Worm (Caenorhabditis elegans): Measurements from ENCODE around the gene R31.2.

Gene R31.2

DNA sequence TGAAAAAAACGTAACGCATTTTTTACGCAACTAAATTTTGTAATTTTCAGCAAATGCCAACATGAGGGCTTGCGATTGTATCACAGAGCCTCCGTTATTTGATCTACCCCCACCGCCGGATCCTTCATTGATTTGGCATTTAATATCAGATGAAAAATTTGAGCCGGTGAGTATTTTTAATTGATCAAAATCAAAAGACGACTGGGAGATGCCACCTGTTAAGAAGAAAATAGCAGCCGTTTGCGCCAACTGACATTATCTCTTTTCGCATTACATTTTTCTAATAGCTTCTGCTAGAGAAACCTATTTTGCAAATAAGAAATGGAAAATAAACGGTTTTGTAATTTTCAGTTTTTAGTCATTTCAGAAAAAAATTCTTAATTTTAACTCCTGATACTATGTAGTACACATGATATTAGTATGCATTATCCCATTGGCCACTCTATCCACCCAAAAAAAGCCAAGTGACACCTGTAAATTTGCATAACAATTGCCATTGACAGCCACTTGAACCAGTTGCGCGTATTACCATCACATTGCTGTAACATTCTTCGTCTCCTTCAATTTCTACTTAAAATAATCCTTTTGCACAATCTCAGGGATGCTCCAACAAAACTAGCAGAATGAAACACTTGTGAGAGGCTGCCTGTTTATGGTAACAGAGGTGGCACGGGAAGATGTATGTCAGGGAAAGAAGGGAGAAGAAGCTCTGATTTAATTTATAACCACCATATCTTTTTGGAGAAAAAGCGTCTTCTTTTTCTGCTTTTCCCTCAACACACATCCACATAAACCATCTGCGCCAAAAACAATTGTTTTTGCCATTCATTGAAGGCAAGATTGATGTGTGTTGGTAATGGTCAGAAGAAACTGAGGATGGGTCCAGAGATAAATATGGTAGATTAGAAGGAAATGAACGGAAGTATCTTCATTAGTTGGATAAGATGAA, 41.2 kb downstream of the R31.2 start, which contains the start of gene F58H1.5:
TSS of gene F58H1.5 (plus strand) at position 51 of the 949 bp plus-strand sequence.
- no peak for TF ChIP-seq sma-3 (GFP tag; optimal IDR thresholded peaks at IDR 0.05)
- no peak for TF ChIP-seq dmd-4 (tag; optimal IDR thresholded peaks at IDR 0.05)
- TF ChIP-seq ama-1 (optimal IDR thresholded peaks at IDR 0.05) = no peak
- no peak for TF ChIP-seq ZK546.5 (tag; optimal IDR thresholded peaks at IDR 0.05)
- peak; percentile 72 for TF ChIP-seq mab-5 (tag; optimal IDR thresholded peaks at IDR 0.05)
- no peak for TF ChIP-seq sma-9 (GFP tag; optimal IDR thresholded peaks at IDR 0.05)
- no peak for TF ChIP-seq sma-9 (tag; optimal IDR thresholded peaks at IDR 0.05)

DNA sequence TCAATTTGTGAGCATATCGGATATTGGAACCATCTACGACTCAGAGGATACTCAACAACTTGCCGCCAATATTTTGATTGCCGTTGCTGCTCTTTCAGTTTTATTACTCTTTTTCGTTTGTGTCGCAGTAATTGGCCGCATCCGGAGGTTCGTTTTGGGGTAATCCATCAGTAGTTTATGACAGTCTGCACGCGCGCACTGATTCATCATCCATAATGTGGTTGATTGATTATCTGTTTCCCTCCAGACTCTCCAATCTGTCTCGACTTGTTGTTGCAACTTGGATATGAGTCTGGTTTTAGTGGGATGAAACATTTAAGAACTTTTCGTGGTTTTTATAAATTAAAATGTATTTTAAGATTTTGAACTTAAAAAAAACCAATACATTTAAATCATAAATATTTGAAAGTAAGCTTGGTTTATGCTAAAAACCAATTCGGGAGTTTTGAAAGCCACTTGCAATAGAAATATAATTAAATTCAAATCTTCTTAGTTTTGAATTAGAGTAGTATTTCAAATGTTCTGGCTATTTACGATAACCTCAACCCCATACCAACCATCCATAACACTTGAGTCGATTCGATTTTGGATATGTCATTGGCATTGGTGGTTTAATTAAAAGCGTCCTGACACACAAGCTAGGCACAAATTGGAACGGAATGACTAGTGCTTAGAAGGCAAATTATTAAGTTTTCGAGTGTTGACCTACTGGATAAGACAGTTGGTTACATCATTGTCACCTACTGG, 42.9 kb downstream of the R31.2 start:
- TF ChIP-seq lin-39 (tag; optimal IDR thresholded peaks at IDR 0.05) (no peak), F13H6.1 (tag; optimal IDR thresholded peaks at IDR 0.05) (no peak), ZK546.5 (tag; optimal IDR thresholded peaks at IDR 0.05) (no peak), C34F6.9 (tag; optimal IDR thresholded peaks at IDR 0.05) (no peak), nhr-12 (tag; optimal IDR thresholded peaks at IDR 0.05) (no peak), nhr-6 (tag; optimal IDR thresholded peaks at IDR 0.05) (no peak), skn-1 (tag; optimal IDR thresholded peaks at IDR 0.05) (no peak)

DNA sequence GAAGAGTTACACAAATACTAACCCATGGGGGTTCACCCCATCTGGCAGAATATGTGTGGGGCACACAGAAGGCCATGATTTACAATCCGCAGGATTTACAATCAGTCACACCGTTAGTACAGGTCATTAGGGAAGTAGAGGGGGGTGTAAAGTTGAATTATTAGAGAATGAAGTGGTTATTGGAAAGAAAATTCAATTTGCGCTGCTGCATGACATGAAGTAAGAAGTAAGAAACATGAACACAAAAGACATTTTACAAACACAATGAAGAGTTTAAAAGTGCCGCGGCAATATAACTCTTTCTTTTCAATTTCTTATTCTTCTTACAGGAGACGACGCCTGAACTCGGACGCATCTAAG, 43.4 kb downstream of the R31.2 start:
- TF ChIP-seq ceh-16 (tag; optimal IDR thresholded peaks at IDR 0.05) = no peak
- no peak for TF ChIP-seq lsy-2 (tag; optimal IDR thresholded peaks at IDR 0.05)
- TF ChIP-seq ztf-4 (tag; optimal IDR thresholded peaks at IDR 0.05) = no peak
- no peak for TF ChIP-seq peb-1 (tag; optimal IDR thresholded peaks at IDR 0.05)

DNA sequence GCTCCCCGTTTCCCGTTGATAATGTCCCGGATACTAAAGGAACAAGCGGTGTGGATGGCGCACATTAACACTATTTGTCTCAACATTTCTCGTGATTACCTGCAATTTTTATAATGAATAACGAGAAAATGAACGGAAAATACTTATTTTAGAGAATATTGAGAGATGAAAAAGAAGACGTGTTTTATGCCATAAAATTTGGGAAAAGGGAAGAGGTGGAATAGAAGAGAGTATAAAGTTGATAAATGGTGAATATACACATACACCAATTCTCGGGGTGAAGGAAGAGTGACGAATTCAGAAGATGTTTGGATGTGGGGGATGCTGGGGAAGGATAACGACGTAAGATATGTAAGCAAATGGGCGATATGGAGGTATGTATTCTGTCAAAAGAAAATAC, 47.4 kb downstream of the R31.2 start, which contains the start of gene F58H1.7:
TSS of gene F58H1.7 (minus strand) at position 101 of the 400 bp plus-strand sequence.
- TF ChIP-seq C34F6.9 (tag; optimal IDR thresholded peaks at IDR 0.05) (no peak), nhr-12 (tag; optimal IDR thresholded peaks at IDR 0.05) (no peak), alr-1 (tag; optimal IDR thresholded peaks at IDR 0.05) (no peak), Y55F3AM.14 (GFP tag; optimal IDR thresholded peaks at IDR 0.05) (no peak), sma-9 (GFP tag; optimal IDR thresholded peaks at IDR 0.05) (no peak), sma-9 (tag; optimal IDR thresholded peaks at IDR 0.05) (no peak), unc-55 (GFP tag; optimal IDR thresholded peaks at IDR 0.05) (no peak), lin-39 (tag; optimal IDR thresholded peaks at IDR 0.05) (no peak), lsy-2 (tag; optimal IDR thresholded peaks at IDR 0.05) (no peak), lin-11 (tag; optimal IDR thresholded peaks at IDR 0.05) (no peak), sma-3 (GFP tag; optimal IDR thresholded peaks at IDR 0.05) (no peak), gmeb-1 (tag; optimal IDR thresholded peaks at IDR 0.05) (no peak), F13H6.1 (tag; optimal IDR thresholded peaks at IDR 0.05) (no peak), zag-1 (tag; optimal IDR thresholded peaks at IDR 0.05) (no peak), unc-39 (tag; optimal IDR thresholded peaks at IDR 0.05) (no peak), mab-5 (tag; optimal IDR thresholded peaks at IDR 0.05) (no peak), nhr-25 (tag; optimal IDR thresholded peaks at IDR 0.05) (no peak), egl-27 (tag; optimal IDR thresholded peaks at IDR 0.05) (no peak), unc-62 (GFP tag; optimal IDR thresholded peaks at IDR 0.05) (no peak), ceh-16 (tag; optimal IDR thresholded peaks at IDR 0.05) (no peak), lin-13 (GFP tag; optimal IDR thresholded peaks at IDR 0.05) (no peak)
